Worm (Caenorhabditis elegans): Measurements from ENCODE around the gene him-3.

The him-3 gene

DNA sequence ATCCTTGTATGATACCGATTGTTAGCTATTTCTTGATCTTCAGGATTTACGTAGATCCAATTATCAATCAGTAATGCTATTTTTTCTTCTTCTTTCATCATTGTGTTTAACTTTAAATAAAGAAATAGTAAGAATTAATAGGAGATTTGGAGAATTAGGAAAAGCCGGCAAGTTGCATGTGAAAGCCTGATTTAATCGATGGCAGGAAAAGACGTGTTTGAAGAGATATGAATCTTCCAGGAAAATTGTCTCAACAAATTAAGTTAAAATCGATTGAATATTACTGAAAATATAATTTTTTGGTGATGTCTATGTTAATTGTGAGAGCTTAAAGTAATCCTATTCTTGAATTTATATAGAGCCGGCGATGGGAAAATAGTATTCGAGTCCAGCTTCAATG, 6.1 kb upstream of the him-3 start, which contains the start of gene ZK381.62:
TSS of gene ZK381.62 (minus strand) at position 101 of the 400 bp plus-strand sequence.
- no peak for TF ChIP-seq nfya-1 (tag; optimal IDR thresholded peaks at IDR 0.05)
- TF ChIP-seq ref-2 (tag; optimal IDR thresholded peaks at IDR 0.05), result no peak
- TF ChIP-seq ceh-22 (tag; optimal IDR thresholded peaks at IDR 0.05), result no peak
- no peak for TF ChIP-seq sox-2 (GFP tag; IDR thresholded peaks at IDR 0.05)
- TF ChIP-seq syd-9 (tag; optimal IDR thresholded peaks at IDR 0.05), result no peak
- TF ChIP-seq T23F11.4 (GFP tag; optimal IDR thresholded peaks at IDR 0.05), result no peak
- TF ChIP-seq ceh-34 (tag; optimal IDR thresholded peaks at IDR 0.05), result no peak
- no peak for TF ChIP-seq pax-1 (tag; optimal IDR thresholded peaks at IDR 0.05)
- TF ChIP-seq ama-1 (optimal IDR thresholded peaks at IDR 0.05), result no peak
- TF ChIP-seq K02D7.2 (tag; optimal IDR thresholded peaks at IDR 0.05), result no peak
- TF ChIP-seq hlh-15 (tag; optimal IDR thresholded peaks at IDR 0.05), result no peak
- TF ChIP-seq elt-2 (tag; optimal IDR thresholded peaks at IDR 0.05), result no peak
- no peak for TF ChIP-seq rnt-1 (tag; optimal IDR thresholded peaks at IDR 0.05)
- TF ChIP-seq ceh-19 (GFP tag; optimal IDR thresholded peaks at IDR 0.05), result no peak
- no peak for TF ChIP-seq nhr-11 (tag; optimal IDR thresholded peaks at IDR 0.05)
- TF ChIP-seq C38D4.7 (GFP tag; optimal IDR thresholded peaks at IDR 0.05), result no peak
- no peak for TF ChIP-seq fax-1 (tag; optimal IDR thresholded peaks at IDR 0.05)
- TF ChIP-seq ets-4 (tag; optimal IDR thresholded peaks at IDR 0.05), result no peak
- no peak for TF ChIP-seq ceh-14 (tag; optimal IDR thresholded peaks at IDR 0.05)
- no peak for TF ChIP-seq eyg-1 (tag; optimal IDR thresholded peaks at IDR 0.05)

DNA sequence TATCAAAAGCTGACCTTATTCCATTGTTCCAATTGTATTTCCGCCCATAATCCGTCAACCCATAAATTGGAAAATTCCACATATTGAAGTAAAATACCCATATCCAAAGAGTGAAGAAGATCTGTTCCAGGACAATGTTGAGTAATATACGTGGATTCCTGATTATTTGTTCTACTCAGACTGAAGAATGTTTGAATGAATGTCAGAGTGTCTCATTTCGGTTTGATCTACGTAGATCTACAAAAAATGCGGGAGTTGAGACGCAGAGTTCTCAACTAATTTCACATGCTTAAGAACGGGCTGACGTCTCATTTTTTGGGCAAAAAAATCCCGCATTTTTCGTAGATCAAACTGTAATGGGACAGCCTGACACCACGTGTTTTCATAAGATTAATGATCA, 4.9 kb upstream of the him-3 start, which contains the start of gene nhr-249:
TSS of gene nhr-249 (minus strand) at position 101 of the 400 bp plus-strand sequence.
- TF ChIP-seq nhr-11 (tag; optimal IDR thresholded peaks at IDR 0.05), result no peak
- TF ChIP-seq elt-2 (tag; optimal IDR thresholded peaks at IDR 0.05), result no peak
- no peak for TF ChIP-seq unc-86 (tag; optimal IDR thresholded peaks at IDR 0.05)
- TF ChIP-seq ceh-18 (tag; optimal IDR thresholded peaks at IDR 0.05), result no peak
- TF ChIP-seq pha-4 (tag; optimal IDR thresholded peaks at IDR 0.05), result no peak
- TF ChIP-seq ceh-2 (tag; optimal IDR thresholded peaks at IDR 0.05), result no peak
- TF ChIP-seq fkh-6 (tag; optimal IDR thresholded peaks at IDR 0.05), result no peak
- TF ChIP-seq sdc-2 (tag; optimal IDR thresholded peaks at IDR 0.05), result no peak
- TF ChIP-seq pax-1 (tag; optimal IDR thresholded peaks at IDR 0.05), result no peak
- no peak for TF ChIP-seq madf-2 (tag; optimal IDR thresholded peaks at IDR 0.05)
- TF ChIP-seq F13H6.1 (tag; optimal IDR thresholded peaks at IDR 0.05), result no peak

- TF ChIP-seq dve-1 (tag; optimal IDR thresholded peaks at IDR 0.05), result no peak
- TF ChIP-seq fkh-10 (GFP tag; optimal IDR thresholded peaks at IDR 0.05), result no peak
- TF ChIP-seq hlh-6 (tag; optimal IDR thresholded peaks at IDR 0.05), result no peak
- TF ChIP-seq ceh-2 (tag; optimal IDR thresholded peaks at IDR 0.05), result no peak
- no peak for TF ChIP-seq hlh-30 (tag; optimal IDR thresholded peaks at IDR 0.05; ENCODE audit: insufficient read depth)
- TF ChIP-seq F13H6.1 (tag; optimal IDR thresholded peaks at IDR 0.05), result no peak
- no peak for TF ChIP-seq ceh-48 (tag; optimal IDR thresholded peaks at IDR 0.05)
- no peak for TF ChIP-seq ceh-14 (tag; optimal IDR thresholded peaks at IDR 0.05)
- TF ChIP-seq pag-3 (tag; optimal IDR thresholded peaks at IDR 0.05; ENCODE audit: borderline replicate concordance), result no peak
- TF ChIP-seq Y22D7AL.16 (tag; optimal IDR thresholded peaks at IDR 0.05), result no peak
These were observed 3.0 kb upstream of the him-3 start for ce11 chrIV:6974162-6974938.

ce11 chrIV:6978625-6979024, 1.3 kb downstream of the him-3 start:
- no peak for TF ChIP-seq ceh-22 (tag; optimal IDR thresholded peaks at IDR 0.05)
- TF ChIP-seq tbx-2 (tag; optimal IDR thresholded peaks at IDR 0.05), result no peak
- TF ChIP-seq lin-11 (tag; optimal IDR thresholded peaks at IDR 0.05), result no peak
- TF ChIP-seq ref-2 (tag; optimal IDR thresholded peaks at IDR 0.05), result no peak

All from whole organism, late embryonic.